Worm (Caenorhabditis elegans) whole organism, L2 larva: Measurements from ENCODE around the gene C07A9.10.
A peak's percentile ranks its signal among the peaks of the same experiment; 100 is the strongest.

Experiments used
- C34F6.9 ChIP-seq: fragments of 150-350 bp; optimal IDR thresholded peaks from 2 replicates; lab custom pipeline; 2014; ENCODE audit warnings: missing biosample characterization, missing genetic modification characterization
- F13H6.1 ChIP-seq: sonication (generic microtip); optimal IDR thresholded peaks from 2 replicates; lab custom pipeline; 2016; ENCODE audit warnings: missing genetic modification characterization, missing compliant biosample characterization
- R02D3.7 ChIP-seq: fragments of 150-350 bp; optimal IDR thresholded peaks from 2 replicates; lab custom pipeline; 2014; ENCODE audit warnings: missing biosample characterization, missing genetic modification characterization
- Y55F3AM.14 ChIP-seq: fragments of 200-800 bp; sonication (Bioruptor generic); optimal IDR thresholded peaks from 2 replicates; lab custom pipeline; 2018; ENCODE audit warnings: mild to moderate bottlenecking, missing genetic modification characterization, missing compliant biosample characterization
- ZK546.5 ChIP-seq: sonication (generic microtip); optimal IDR thresholded peaks from 2 replicates; lab custom pipeline; 2017; ENCODE audit warnings: missing biosample characterization, missing genetic modification characterization
- alr-1 ChIP-seq: fragments of 150-350 bp; optimal IDR thresholded peaks from 2 replicates; lab custom pipeline; 2014; ENCODE audit warnings: missing biosample characterization, missing genetic modification characterization
- aly-2 ChIP-seq: fragments of 150-350 bp; optimal IDR thresholded peaks from 2 replicates; lab custom pipeline; 2014; ENCODE audit warnings: missing biosample characterization, missing genetic modification characterization
- ama-1 ChIP-seq: fragments of 150-350 bp; optimal IDR thresholded peaks from 2 replicates; lab custom pipeline; 2018; ENCODE audit warnings: inconsistent platforms
- blmp-1 ChIP-seq: sonication (generic microtip); optimal IDR thresholded peaks from 2 replicates; lab custom pipeline; 2017; ENCODE audit warnings: missing genetic modification characterization, mild to moderate bottlenecking, missing compliant biosample characterization, antibody characterized with exemption, moderate library complexity; ENCODE audit not compliant: insufficient read depth
- ceh-82 ChIP-seq: fragments of 150-350 bp; optimal IDR thresholded peaks from 2 replicates; lab custom pipeline; 2014; ENCODE audit warnings: missing biosample characterization, missing genetic modification characterization
- crh-2 ChIP-seq: sonication (generic microtip); optimal IDR thresholded peaks from 2 replicates; lab custom pipeline; 2017; ENCODE audit warnings: missing biosample characterization, missing genetic modification characterization
- dmd-4 ChIP-seq: sonication (generic microtip); optimal IDR thresholded peaks from 2 replicates; lab custom pipeline; 2017; ENCODE audit warnings: missing biosample characterization, missing genetic modification characterization
- egl-27 ChIP-seq: sonication (generic microtip); optimal IDR thresholded peaks from 3 replicates; lab custom pipeline; 2017; ENCODE audit warnings: missing biosample characterization, missing genetic modification reagents, missing genetic modification characterization
- elt-1 ChIP-seq: fragments of 150-350 bp; optimal IDR thresholded peaks from 2 replicates; lab custom pipeline; 2014; ENCODE audit warnings: missing biosample characterization, missing genetic modification characterization
- fos-1 ChIP-seq: fragments of 150-350 bp; optimal IDR thresholded peaks from 2 replicates; lab custom pipeline; 2014; ENCODE audit warnings: missing biosample characterization, missing genetic modification characterization
- gmeb-1 ChIP-seq: fragments of 150-350 bp; optimal IDR thresholded peaks from 2 replicates; lab custom pipeline; 2014; ENCODE audit warnings: missing biosample characterization, missing genetic modification characterization
- lin-11 ChIP-seq: fragments of 150-350 bp; sonication (generic microtip); optimal IDR thresholded peaks from 2 replicates; lab custom pipeline; 2014; ENCODE audit warnings: missing biosample characterization, missing genetic modification characterization, inconsistent platforms, mixed read lengths
- lin-13 ChIP-seq: fragments of 150-350 bp; optimal IDR thresholded peaks from 2 replicates; lab custom pipeline; 2014; ENCODE audit warnings: missing biosample characterization, missing genetic modification reagents, missing genetic modification characterization
- lin-39 ChIP-seq: fragments of 150-350 bp; optimal IDR thresholded peaks from 2 replicates; lab custom pipeline; 2014; ENCODE audit warnings: missing biosample characterization, missing genetic modification reagents, missing genetic modification characterization
- lsy-2 ChIP-seq, 2 experiments: fragments of 150-350 bp in 1 of 2; sonication (generic microtip) in 1 of 2; optimal IDR thresholded peaks; 2 replicates each; lab custom pipeline; 2014 to 2017; ENCODE audit warnings: missing biosample characterization in 2 of 2, missing genetic modification characterization in 2 of 2
- mbf-1 ChIP-seq: sonication (generic microtip); optimal IDR thresholded peaks from 2 replicates; lab custom pipeline; 2017; ENCODE audit warnings: missing biosample characterization, missing genetic modification characterization
- mdl-1 ChIP-seq, 2 experiments: fragments of 150-350 bp in 1 of 2; sonication (generic microtip) in 1 of 2; optimal IDR thresholded peaks; 2 replicates each; lab custom pipeline; 2017; ENCODE audit warnings: missing biosample characterization in 2 of 2, missing genetic modification characterization in 2 of 2
- nhr-10 ChIP-seq: sonication (generic microtip); optimal IDR thresholded peaks from 2 replicates; lab custom pipeline; 2017; ENCODE audit warnings: missing biosample characterization, missing genetic modification characterization
- nhr-11 ChIP-seq: fragments of 150-350 bp; optimal IDR thresholded peaks from 2 replicates; lab custom pipeline; 2014; ENCODE audit warnings: missing biosample characterization, missing genetic modification characterization
- nhr-129 ChIP-seq: fragments of 150-350 bp; optimal IDR thresholded peaks from 2 replicates; lab custom pipeline; 2014; ENCODE audit warnings: missing biosample characterization, missing genetic modification characterization
- nhr-237 ChIP-seq: fragments of 150-350 bp; optimal IDR thresholded peaks from 2 replicates; lab custom pipeline; 2014; ENCODE audit warnings: missing biosample characterization, missing genetic modification characterization
- nhr-25 ChIP-seq: fragments of 150-350 bp; sonication (generic microtip); optimal IDR thresholded peaks from 3 replicates; lab custom pipeline; 2014; ENCODE audit warnings: missing biosample characterization, missing genetic modification characterization
- nhr-6 ChIP-seq: fragments of 150-350 bp; optimal IDR thresholded peaks from 2 replicates; lab custom pipeline; 2014; ENCODE audit warnings: missing biosample characterization, missing genetic modification characterization
- nhr-77 ChIP-seq: fragments of 150-350 bp; optimal IDR thresholded peaks from 2 replicates; lab custom pipeline; 2014; ENCODE audit warnings: missing biosample characterization, missing genetic modification characterization
- peb-1 ChIP-seq: fragments of 150-350 bp; optimal IDR thresholded peaks from 2 replicates; lab custom pipeline; 2014; ENCODE audit warnings: missing biosample characterization, missing genetic modification characterization
- sem-4 ChIP-seq: fragments of 150-350 bp; optimal IDR thresholded peaks from 2 replicates; lab custom pipeline; 2014; ENCODE audit warnings: missing biosample characterization, missing genetic modification reagents, missing genetic modification characterization
- sma-3 ChIP-seq: sonication (generic microtip); optimal IDR thresholded peaks from 2 replicates; lab custom pipeline; 2016; ENCODE audit warnings: missing genetic modification reagents, missing genetic modification characterization, missing compliant biosample characterization
- sma-9 ChIP-seq, 2 experiments: fragments of 150-350 bp in 1 of 2; sonication (generic microtip) in 1 of 2; optimal IDR thresholded peaks; 2 replicates each; lab custom pipeline; 2014 to 2016; ENCODE audit warnings: missing genetic modification characterization in 2 of 2, mild to moderate bottlenecking in 1 of 2, missing biosample characterization in 1 of 2, missing compliant biosample characterization in 1 of 2, missing genetic modification reagents in 1 of 2, moderate library complexity in 1 of 2
- snpc-4 ChIP-seq: fragments of 150-350 bp; optimal IDR thresholded peaks from 2 replicates; lab custom pipeline; 2014; ENCODE audit warnings: missing biosample characterization, missing genetic modification characterization
- unc-55 ChIP-seq: fragments of 150-350 bp; sonication (generic microtip); optimal IDR thresholded peaks from 3 replicates; lab custom pipeline; 2014; ENCODE audit warnings: missing biosample characterization, missing genetic modification reagents, missing genetic modification characterization
- unc-62 ChIP-seq: fragments of 150-350 bp; optimal IDR thresholded peaks from 2 replicates; lab custom pipeline; 2014; ENCODE audit warnings: missing biosample characterization, missing genetic modification reagents, missing genetic modification characterization
- zag-1 ChIP-seq: fragments of 150-350 bp; optimal IDR thresholded peaks from 2 replicates; lab custom pipeline; 2014; ENCODE audit warnings: missing biosample characterization, missing genetic modification characterization
- ztf-1 ChIP-seq: fragments of 200-800 bp; sonication (Bioruptor generic); conservative IDR thresholded peaks from 2 replicates; pipeline ENCODE4 v1.3.6; 2022; ENCODE audit warnings: missing genetic modification characterization, missing compliant biosample characterization
- ztf-11 ChIP-seq: sonication (generic microtip); optimal IDR thresholded peaks from 2 replicates; lab custom pipeline; 2017; ENCODE audit warnings: missing biosample characterization, missing genetic modification characterization
- ztf-4 ChIP-seq: fragments of 150-350 bp; optimal IDR thresholded peaks from 2 replicates; lab custom pipeline; 2014; ENCODE audit warnings: missing biosample characterization, missing genetic modification characterization

C07A9.10 gene

ce11 chrIII:9667591-9668265, 18.1 kb downstream of the C07A9.10 start, which contains the start of gene C07A9.9 (continued):
- no peak for TF ChIP-seq mbf-1
- TF ChIP-seq unc-55: peak; percentile 54
- peak; percentile 9 for TF ChIP-seq ZK546.5
- peak; percentile 61 for TF ChIP-seq nhr-25 (tag; lab: Kevin White, UChicago)
- no peak for TF ChIP-seq elt-1 (tag; lab: Kevin White, UChicago)
- peak; percentile 51 for TF ChIP-seq crh-2 (tag; lab: Kevin White, UChicago)
- no peak for TF ChIP-seq lin-39
- no peak for TF ChIP-seq dmd-4 (tag; lab: Kevin White, UChicago)
- TF ChIP-seq snpc-4: peak; percentile 52
- TF ChIP-seq mdl-1 (tag; optimal IDR thresholded peaks at IDR 0.05; lab: Kevin White, UChicago): peak; percentile 33 to 55
- TF ChIP-seq nhr-11 (tag; lab: Kevin White, UChicago): no peak
- TF ChIP-seq nhr-129: peak; percentile 80
- no peak for TF ChIP-seq R02D3.7 (tag; lab: Kevin White, UChicago)
- peak; percentile 43 for TF ChIP-seq lin-11 (tag; lab: Kevin White, UChicago)
- peak; percentile 68 for TF ChIP-seq blmp-1 (tag; lab: Kevin White, UChicago)
- TF ChIP-seq unc-62 (GFP tag; lab: Kevin White, UChicago): no peak
- no peak for TF ChIP-seq nhr-10
- no peak for TF ChIP-seq alr-1 (tag; lab: Kevin White, UChicago)

- TF ChIP-seq ZK546.5 (no peak), alr-1 (tag; lab: Kevin White, UChicago) (no peak), ztf-11 (no peak), nhr-77 (tag; lab: Kevin White, UChicago) (no peak), C34F6.9 (tag; lab: Kevin White, UChicago) (no peak), fos-1 (peak; percentile 67), unc-55 (no peak), snpc-4 (no peak), ama-1 (lab: Kevin White, UChicago) (no peak), nhr-237 (tag; lab: Kevin White, UChicago) (no peak), nhr-10 (no peak), nhr-6 (tag; lab: Kevin White, UChicago) (no peak), egl-27 (no peak), nhr-25 (tag; lab: Kevin White, UChicago) (peak; percentile 45), peb-1 (tag; lab: Kevin White, UChicago) (no peak), F13H6.1 (tag; lab: Kevin White, UChicago) (no peak), lin-13 (GFP tag; lab: Kevin White, UChicago) (no peak), sma-9 (GFP tag; optimal IDR thresholded peaks at IDR 0.05; lab: Kevin White, UChicago) (peak; percentile 64), sma-9 (tag; optimal IDR thresholded peaks at IDR 0.05; lab: Kevin White, UChicago) (no peak), sem-4 (tag; lab: Kevin White, UChicago) (no peak), ztf-1 (no peak), ceh-82 (tag; lab: Kevin White, UChicago) (no peak), blmp-1 (tag; lab: Kevin White, UChicago) (peak; percentile 88), ztf-4 (tag; lab: Kevin White, UChicago) (no peak), zag-1 (tag; lab: Kevin White, UChicago) (no peak), Y55F3AM.14 (GFP tag; lab: Kevin White, UChicago) (no peak)
Observed at ce11 chrIII:9666668-9667067, 19.2 kb downstream of the C07A9.10 start.

ce11 chrIII:9666239-9666638, 19.6 kb downstream of the C07A9.10 start:
- TF ChIP-seq nhr-25 (tag; lab: Kevin White, UChicago) (peak; percentile 14), ztf-11 (no peak), lsy-2 (tag; optimal IDR thresholded peaks at IDR 0.05; lab: Kevin White, UChicago) (peak in 1 of 2 experiments; percentile 4), egl-27 (peak; percentile 18), aly-2 (no peak), sma-3 (GFP tag; lab: Kevin White, UChicago) (peak; percentile 55), dmd-4 (tag; lab: Kevin White, UChicago) (no peak), sma-9 (GFP tag; optimal IDR thresholded peaks at IDR 0.05; lab: Kevin White, UChicago) (peak; percentile 94), sma-9 (tag; optimal IDR thresholded peaks at IDR 0.05; lab: Kevin White, UChicago) (no peak), unc-55 (peak; percentile 7), gmeb-1 (peak; percentile 18), ceh-82 (tag; lab: Kevin White, UChicago) (no peak), nhr-129 (peak; percentile 59), peb-1 (tag; lab: Kevin White, UChicago) (no peak), nhr-6 (tag; lab: Kevin White, UChicago) (peak; percentile 20), sem-4 (tag; lab: Kevin White, UChicago) (peak; percentile 15), mdl-1 (tag; optimal IDR thresholded peaks at IDR 0.05; lab: Kevin White, UChicago) (no peak)
